Fruit fly (Drosophila melanogaster): Measurements from ENCODE around the gene CG32719.

CG32719 gene

DNA sequence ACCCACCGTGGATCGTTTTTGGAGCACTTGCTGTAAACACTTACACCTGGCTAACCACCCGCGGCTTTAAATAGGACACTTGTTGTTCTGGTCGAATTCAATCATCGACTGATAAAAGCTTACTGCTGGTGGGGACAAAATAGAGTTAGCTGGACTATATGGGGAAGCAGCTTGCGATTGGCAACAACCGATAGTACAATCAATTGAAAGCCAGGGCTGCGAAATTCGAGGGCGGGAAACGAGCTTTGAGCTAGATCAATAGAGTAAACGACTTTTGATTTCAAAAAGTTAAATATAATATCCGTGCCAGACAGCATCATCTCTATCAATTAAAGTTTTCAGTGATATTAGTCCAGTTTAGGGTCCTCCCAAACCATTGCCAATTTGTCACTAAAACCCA, at the start of gene CG32719:
CG32719 (minus strand) TSS at position 101 of the 400 bp plus-strand sequence.
- TF ChIP-seq CG10348 (GFP tag; IDR thresholded peaks at IDR 0.05) (no peak), CG34367 (tag; optimal IDR thresholded peaks at IDR 0.05) (no peak), CG13204 (GFP tag; optimal IDR thresholded peaks at IDR 0.05) (no peak)

DNA sequence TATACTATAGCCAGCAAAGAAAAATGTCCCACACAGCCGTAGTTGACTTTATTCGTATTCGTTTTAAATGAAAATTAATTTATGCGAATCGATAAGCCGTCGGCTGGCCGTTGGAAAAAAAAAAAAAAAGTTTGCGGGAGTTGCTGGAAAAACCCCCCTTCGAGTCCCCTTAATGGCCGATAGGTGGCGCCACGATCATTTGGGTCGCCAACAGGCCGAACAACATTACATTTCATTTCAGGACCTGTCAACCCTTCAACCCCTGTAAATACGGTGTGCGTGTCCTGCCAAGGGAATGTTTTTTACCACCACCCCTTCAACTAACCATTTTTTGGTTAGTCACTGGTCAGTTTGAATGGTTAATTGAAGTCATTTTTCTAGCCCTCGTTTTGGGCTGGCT, 45.3 kb upstream of the CG32719 start:
- TF ChIP-seq CG10348 (GFP tag; IDR thresholded peaks at IDR 0.05): no peak
- no peak for TF ChIP-seq CG13204 (GFP tag; optimal IDR thresholded peaks at IDR 0.05)
- TF ChIP-seq fd96Ca (GFP tag; IDR thresholded peaks at IDR 0.05): no peak

DNA sequence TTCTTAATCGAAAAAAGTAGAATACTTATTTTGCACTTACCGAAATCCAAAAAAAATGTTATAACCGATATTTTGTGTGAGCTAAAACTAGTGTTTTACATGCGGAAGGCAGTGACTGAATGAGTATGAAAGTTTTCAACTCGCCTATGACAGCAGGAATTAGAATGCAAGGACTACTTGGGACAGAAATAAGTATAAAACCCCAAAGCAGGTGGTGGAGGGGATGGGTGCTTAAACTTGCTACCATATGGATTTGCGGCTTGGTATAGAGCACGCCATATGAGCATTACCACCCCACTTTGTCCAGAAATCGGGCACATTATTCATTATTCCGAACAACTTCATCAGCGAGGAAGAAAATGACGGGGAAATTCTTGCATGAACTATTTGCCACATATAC, 38.2 kb upstream of the CG32719 start, which contains the start of gene CG12689:
CG12689 (minus strand) TSS at position 101 of the 400 bp plus-strand sequence.
- TF ChIP-seq Pif1A (GFP tag; optimal IDR thresholded peaks at IDR 0.05) (no peak), Pif1B (GFP tag; optimal IDR thresholded peaks at IDR 0.05) (no peak), Snoo (tag; optimal IDR thresholded peaks at IDR 0.05) (no peak), EcR (GFP tag; optimal IDR thresholded peaks at IDR 0.05) (no peak), CG12605 (GFP tag; IDR thresholded peaks at IDR 0.05) (no peak), CG9948 (tag; optimal IDR thresholded peaks at IDR 0.05) (no peak), CG13204 (GFP tag; optimal IDR thresholded peaks at IDR 0.05) (no peak), CG10348 (GFP tag; IDR thresholded peaks at IDR 0.05) (no peak), CG34367 (tag; optimal IDR thresholded peaks at IDR 0.05) (no peak), CG17806 (tag; optimal IDR thresholded peaks at IDR 0.05) (no peak), CG8159 (tag; optimal IDR thresholded peaks at IDR 0.05) (no peak), CG32121 (GFP tag; IDR thresholded peaks at IDR 0.05) (no peak), rn (GFP tag; IDR thresholded peaks at IDR 0.05) (no peak), CG15710 (tag; optimal IDR thresholded peaks at IDR 0.05) (no peak), CG4496 (GFP tag; IDR thresholded peaks at IDR 0.05) (no peak), gl (tag; optimal IDR thresholded peaks at IDR 0.05) (no peak), D1 (tag; optimal IDR thresholded peaks at IDR 0.05) (no peak), CG8301 (tag; optimal IDR thresholded peaks at IDR 0.05) (no peak), fd96Ca (GFP tag; IDR thresholded peaks at IDR 0.05) (no peak), CG14655 (GFP tag; optimal IDR thresholded peaks at IDR 0.05) (no peak)

DNA sequence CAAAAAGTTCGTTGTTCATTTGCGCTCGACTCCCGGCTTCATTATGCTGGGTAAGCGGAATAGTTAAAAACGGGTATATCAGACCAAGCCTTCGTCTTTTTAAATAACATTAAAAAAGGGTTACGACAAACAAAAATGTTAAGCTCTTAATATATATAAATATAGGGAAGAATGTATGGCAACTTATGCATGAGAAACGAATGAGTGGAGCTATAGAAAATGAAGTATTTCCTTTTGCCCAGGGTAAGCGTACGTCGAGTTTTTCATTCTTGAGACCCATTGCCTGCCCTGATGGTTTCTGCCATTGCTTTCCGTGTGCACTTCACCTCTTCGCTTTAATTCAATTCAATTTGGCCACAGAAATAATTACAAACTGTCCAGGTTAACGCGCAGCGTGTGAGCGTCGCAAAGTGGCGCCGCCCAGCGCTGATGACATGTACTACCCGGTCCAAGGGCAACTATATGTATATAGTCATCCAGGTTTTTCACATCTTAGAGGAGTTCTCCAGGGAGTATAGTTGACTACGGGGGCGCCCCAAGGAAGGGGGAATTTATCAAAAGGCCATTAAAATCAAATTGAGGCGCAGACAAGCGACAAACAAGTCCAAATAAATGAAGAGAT, 33.5 kb upstream of the CG32719 start:
- TF ChIP-seq gl (tag; optimal IDR thresholded peaks at IDR 0.05) (no peak), CG17806 (tag; optimal IDR thresholded peaks at IDR 0.05) (no peak), CG15710 (tag; optimal IDR thresholded peaks at IDR 0.05) (no peak), Pif1B (GFP tag; optimal IDR thresholded peaks at IDR 0.05) (no peak), rn (GFP tag; IDR thresholded peaks at IDR 0.05) (no peak), Pif1A (GFP tag; optimal IDR thresholded peaks at IDR 0.05) (no peak), CG9948 (tag; optimal IDR thresholded peaks at IDR 0.05) (no peak), EcR (GFP tag; optimal IDR thresholded peaks at IDR 0.05) (peak; percentile 48)

DNA sequence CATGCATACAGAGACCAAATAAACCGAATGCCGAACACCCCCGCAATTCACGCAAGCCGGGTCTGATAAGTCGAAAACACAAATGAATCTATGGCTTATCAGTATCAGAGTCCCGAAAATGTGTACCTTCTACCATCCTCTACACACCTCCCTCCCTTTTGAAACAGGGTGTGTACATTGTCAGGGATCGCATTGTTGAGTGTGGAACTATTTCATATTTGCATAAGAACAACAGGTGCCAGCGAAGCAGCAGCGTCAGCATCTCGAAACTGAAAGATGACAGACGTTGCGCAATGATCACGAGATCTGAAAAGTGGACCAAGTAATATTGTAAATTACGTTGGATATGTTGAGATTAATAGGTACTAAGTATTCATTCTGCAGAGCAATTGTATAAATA, 32.0 kb upstream of the CG32719 start:
- no peak for TF ChIP-seq CG9948 (tag; optimal IDR thresholded peaks at IDR 0.05)
- no peak for TF ChIP-seq CG17806 (tag; optimal IDR thresholded peaks at IDR 0.05)
- no peak for TF ChIP-seq rn (GFP tag; IDR thresholded peaks at IDR 0.05)
- TF ChIP-seq Pif1A (GFP tag; optimal IDR thresholded peaks at IDR 0.05): no peak
- TF ChIP-seq EcR (GFP tag; optimal IDR thresholded peaks at IDR 0.05): no peak
- no peak for TF ChIP-seq Snoo (tag; optimal IDR thresholded peaks at IDR 0.05)
- no peak for TF ChIP-seq D1 (tag; optimal IDR thresholded peaks at IDR 0.05)
- no peak for TF ChIP-seq Pif1B (GFP tag; optimal IDR thresholded peaks at IDR 0.05)

DNA sequence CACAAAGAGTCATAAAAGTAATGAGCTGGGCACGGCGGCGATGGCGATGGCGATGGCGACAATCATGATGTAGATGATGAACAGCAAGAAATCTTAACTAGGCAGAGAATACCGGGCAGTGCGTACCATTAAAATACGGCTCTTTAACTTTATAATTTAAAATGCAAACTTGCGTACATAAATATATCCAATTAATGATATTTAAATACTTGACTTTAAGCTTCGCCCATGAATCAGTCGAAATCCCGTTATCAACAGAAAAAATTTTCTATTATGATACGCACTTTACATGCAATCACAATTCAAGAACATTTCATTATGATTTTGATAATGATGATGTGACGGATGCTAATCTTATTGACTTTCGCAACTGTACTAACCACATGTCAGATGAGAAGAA, 31.2 kb upstream of the CG32719 start:
- TF ChIP-seq CG10348 (GFP tag; IDR thresholded peaks at IDR 0.05): no peak
- TF ChIP-seq Pif1B (GFP tag; optimal IDR thresholded peaks at IDR 0.05): no peak
- peak; percentile 25 for TF ChIP-seq Pif1A (GFP tag; optimal IDR thresholded peaks at IDR 0.05)
- no peak for TF ChIP-seq EcR (GFP tag; optimal IDR thresholded peaks at IDR 0.05)
- TF ChIP-seq CG8159 (tag; optimal IDR thresholded peaks at IDR 0.05): peak; percentile 24
- TF ChIP-seq CG32121 (GFP tag; IDR thresholded peaks at IDR 0.05): peak; percentile 34; the same call in 1 of the 2 replicates
- peak; percentile 69 for TF ChIP-seq CG14655 (GFP tag; optimal IDR thresholded peaks at IDR 0.05)
- 0 out of 3 replicates have a peak, but pooled peaks have one; percentile 16 for TF ChIP-seq fd96Ca (GFP tag; IDR thresholded peaks at IDR 0.05)
- TF ChIP-seq CG9948 (tag; optimal IDR thresholded peaks at IDR 0.05): peak; percentile 28
- no peak for TF ChIP-seq CG13204 (GFP tag; optimal IDR thresholded peaks at IDR 0.05)
- no peak for TF ChIP-seq Snoo (tag; optimal IDR thresholded peaks at IDR 0.05)
- TF ChIP-seq CG4496 (GFP tag; IDR thresholded peaks at IDR 0.05): peak; percentile 73
- TF ChIP-seq rn (GFP tag; IDR thresholded peaks at IDR 0.05): no peak
- 0 out of 2 replicates have a peak, but pooled peaks have one; percentile 36 for TF ChIP-seq CG12605 (GFP tag; IDR thresholded peaks at IDR 0.05)
- TF ChIP-seq D1 (tag; optimal IDR thresholded peaks at IDR 0.05): no peak
- TF ChIP-seq Ets98B (GFP tag; IDR thresholded peaks at IDR 0.05): peak; percentile 42
- TF ChIP-seq CG34367 (tag; optimal IDR thresholded peaks at IDR 0.05): peak; percentile 24
- TF ChIP-seq CG17806 (tag; optimal IDR thresholded peaks at IDR 0.05): peak; percentile 39
- peak; percentile 22 for TF ChIP-seq CG15710 (tag; optimal IDR thresholded peaks at IDR 0.05)
- TF ChIP-seq gl (tag; optimal IDR thresholded peaks at IDR 0.05): no peak
- TF ChIP-seq CG8301 (tag; optimal IDR thresholded peaks at IDR 0.05): peak; percentile 55

DNA sequence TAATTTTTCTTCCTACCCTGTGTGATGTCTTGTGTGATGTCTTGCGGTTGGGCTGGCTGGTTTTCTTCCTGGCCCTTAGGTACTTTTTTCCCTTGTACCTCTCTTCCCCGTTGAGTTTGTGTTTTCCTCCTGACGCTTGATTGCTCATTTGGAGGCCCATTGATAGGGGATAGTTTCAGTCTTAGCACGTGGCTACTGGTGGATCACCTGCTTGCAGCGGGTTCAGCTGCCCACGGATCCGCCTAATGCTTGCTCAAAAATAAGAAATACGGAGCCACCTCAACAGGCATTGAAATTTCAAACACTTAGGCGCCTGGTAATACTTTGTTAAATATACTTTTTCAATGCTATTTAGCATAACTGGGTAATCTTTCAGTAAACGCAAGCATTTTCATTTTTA, 26.2 kb upstream of the CG32719 start, which contains the start of gene CG11369:
CG11369 (plus strand) TSS at position 301 of the 400 bp plus-strand sequence.
- no peak for TF ChIP-seq Pif1A (GFP tag; optimal IDR thresholded peaks at IDR 0.05)
- TF ChIP-seq CG8301 (tag; optimal IDR thresholded peaks at IDR 0.05): no peak
- TF ChIP-seq CG15710 (tag; optimal IDR thresholded peaks at IDR 0.05): no peak
- TF ChIP-seq CG14655 (GFP tag; optimal IDR thresholded peaks at IDR 0.05): no peak
- no peak for TF ChIP-seq Pif1B (GFP tag; optimal IDR thresholded peaks at IDR 0.05)
- no peak for TF ChIP-seq CG12605 (GFP tag; IDR thresholded peaks at IDR 0.05)
- no peak for TF ChIP-seq CG17806 (tag; optimal IDR thresholded peaks at IDR 0.05)
- no peak for TF ChIP-seq CG9948 (tag; optimal IDR thresholded peaks at IDR 0.05)
- no peak for TF ChIP-seq Ets98B (GFP tag; IDR thresholded peaks at IDR 0.05)
- no peak for TF ChIP-seq CG32121 (GFP tag; IDR thresholded peaks at IDR 0.05)
- no peak for TF ChIP-seq fd96Ca (GFP tag; IDR thresholded peaks at IDR 0.05)
- TF ChIP-seq D1 (tag; optimal IDR thresholded peaks at IDR 0.05): no peak
- TF ChIP-seq CG34367 (tag; optimal IDR thresholded peaks at IDR 0.05): no peak
- TF ChIP-seq rn (GFP tag; IDR thresholded peaks at IDR 0.05): no peak
- no peak for TF ChIP-seq EcR (GFP tag; optimal IDR thresholded peaks at IDR 0.05)

Measured in whole organism, pupa.